Worm (Caenorhabditis elegans) whole organism, L4 larva: ENCODE measurements around the gene mrpl-55.

ENCODE experiments used
- D1046.2 ChIP-seq: fragments of 200-800 bp; sonication (Bioruptor generic); IDR thresholded peaks from 2 replicates; pipeline ENCODE4 v1.3.6; 2022; ENCODE audit warnings: missing genetic modification characterization, missing compliant biosample characterization
- F10B5.3 ChIP-seq: sonication (generic microtip); optimal IDR thresholded peaks from 2 replicates; lab custom pipeline; 2016; ENCODE audit warnings: mild to moderate bottlenecking, missing genetic modification characterization, missing compliant biosample characterization
- F44E2.7 ChIP-seq: fragments of 200-800 bp; sonication (Bioruptor generic); IDR thresholded peaks from 2 replicates; pipeline ENCODE4 v2.1.2; 2022; ENCODE audit warnings: missing genetic modification characterization, missing compliant biosample characterization
- Y105C5A.15 ChIP-seq: fragments of 200-800 bp; sonication (Bioruptor generic); IDR thresholded peaks from 2 replicates; pipeline ENCODE4 v1.3.6; 2022; ENCODE audit warnings: missing genetic modification characterization, missing compliant biosample characterization
- Y48G9A.11 ChIP-seq: fragments of 200-800 bp; sonication (Bioruptor generic); IDR thresholded peaks from 2 replicates; pipeline ENCODE4 v1.3.6; 2022; ENCODE audit warnings: missing genetic modification reagents, missing genetic modification characterization, missing compliant biosample characterization
- Y5F2A.4 ChIP-seq: fragments of 200-800 bp; sonication (Bioruptor generic); optimal IDR thresholded peaks from 2 replicates; lab custom pipeline; 2018; ENCODE audit warnings: mild to moderate bottlenecking, missing genetic modification characterization, missing compliant biosample characterization
- Y75B8A.6 ChIP-seq: fragments of 200-800 bp; sonication (Bioruptor generic); IDR thresholded peaks from 2 replicates; pipeline ENCODE4 v1.3.6; 2022; ENCODE audit warnings: missing genetic modification reagents, missing genetic modification characterization, missing compliant biosample characterization
- aly-2 ChIP-seq: sonication (generic microtip); optimal IDR thresholded peaks from 2 replicates; lab custom pipeline; 2018; ENCODE audit warnings: missing biosample characterization, missing genetic modification characterization
- arid-1 ChIP-seq: fragments of 200-800 bp; sonication (Bioruptor generic); conservative IDR thresholded peaks from 2 replicates; pipeline ENCODE4 v1.3.6; 2022; ENCODE audit warnings: missing genetic modification reagents, missing genetic modification characterization, missing compliant biosample characterization
- attf-4 ChIP-seq: sonication (generic microtip); optimal IDR thresholded peaks from 3 replicates; lab custom pipeline; 2017; ENCODE audit warnings: missing biosample characterization, missing genetic modification characterization
- ceh-28 ChIP-seq: fragments of 150-350 bp; optimal IDR thresholded peaks from 2 replicates; lab custom pipeline; 2014; ENCODE audit warnings: missing biosample characterization, missing genetic modification reagents, missing genetic modification characterization
- ceh-32 ChIP-seq: sonication (generic microtip); optimal IDR thresholded peaks from 2 replicates; lab custom pipeline; 2016; ENCODE audit warnings: mild to moderate bottlenecking, missing genetic modification characterization, missing compliant biosample characterization; ENCODE audit not compliant: poor library complexity
- daf-19 ChIP-seq: fragments of 200-800 bp; sonication (Bioruptor generic); conservative IDR thresholded peaks from 2 replicates; pipeline ENCODE4 v1.3.6; 2022; ENCODE audit warnings: missing genetic modification characterization, missing compliant biosample characterization
- dmd-6 ChIP-seq: fragments of 200-800 bp; sonication (Bioruptor generic); IDR thresholded peaks from 2 replicates; pipeline ENCODE4 v1.3.6; 2022; ENCODE audit warnings: missing genetic modification reagents, missing genetic modification characterization, missing compliant biosample characterization
- dmd-8 ChIP-seq: fragments of 200-800 bp; sonication (Bioruptor generic); IDR thresholded peaks from 2 replicates; pipeline ENCODE4 v1.3.6; 2022; ENCODE audit warnings: missing genetic modification characterization, missing compliant biosample characterization
- dmd-9 ChIP-seq: fragments of 200-800 bp; sonication (Bioruptor generic); IDR thresholded peaks from 2 replicates; pipeline ENCODE4 v1.3.6; 2022; ENCODE audit warnings: missing genetic modification reagents, missing genetic modification characterization, missing compliant biosample characterization
- dpl-1 ChIP-seq: fragments of 150-350 bp; optimal IDR thresholded peaks from 2 replicates; lab custom pipeline; 2014; ENCODE audit warnings: missing biosample characterization, missing genetic modification reagents, missing genetic modification characterization
- duxl-1 ChIP-seq: sonication (generic microtip); optimal IDR thresholded peaks from 2 replicates; lab custom pipeline; 2016; ENCODE audit warnings: mild to moderate bottlenecking, missing genetic modification characterization, moderate library complexity, missing compliant biosample characterization; ENCODE audit not compliant: poor library complexity
- egl-27 ChIP-seq: sonication (generic microtip); optimal IDR thresholded peaks from 3 replicates; lab custom pipeline; 2017; ENCODE audit warnings: missing biosample characterization, missing genetic modification reagents, missing genetic modification characterization
- fkh-10 ChIP-seq: fragments of 150-350 bp; optimal IDR thresholded peaks from 2 replicates; lab custom pipeline; 2014; ENCODE audit warnings: missing biosample characterization, missing genetic modification reagents, missing genetic modification characterization
- fos-1 ChIP-seq: fragments of 150-350 bp; optimal IDR thresholded peaks from 2 replicates; lab custom pipeline; 2014; ENCODE audit warnings: missing biosample characterization, missing genetic modification characterization
- gei-8 ChIP-seq: fragments of 200-800 bp; sonication (Bioruptor generic); optimal IDR thresholded peaks from 2 replicates; lab custom pipeline; 2018; ENCODE audit warnings: mild to moderate bottlenecking, missing genetic modification characterization, missing compliant biosample characterization
- hif-1 ChIP-seq, 2 experiments: sonication (generic microtip); optimal IDR thresholded peaks; 2 replicates each; lab custom pipeline; 2016 to 2017; ENCODE audit warnings: missing compliant biosample characterization in 2 of 2, missing genetic modification characterization in 2 of 2, missing genetic modification reagents in 2 of 2, missing genotype in 2 of 2, mild to moderate bottlenecking in 1 of 2
- hlh-11 ChIP-seq: fragments of 200-800 bp; sonication (Bioruptor generic); optimal IDR thresholded peaks from 2 replicates; lab custom pipeline; 2018; ENCODE audit warnings: mild to moderate bottlenecking, missing genetic modification characterization, missing compliant biosample characterization
- hmg-1.1 ChIP-seq: fragments of 200-800 bp; sonication (Bioruptor generic); IDR thresholded peaks from 2 replicates; pipeline ENCODE4 v1.3.6; 2022; ENCODE audit warnings: missing genetic modification reagents, missing genetic modification characterization, missing compliant biosample characterization
- lim-7 ChIP-seq: fragments of 200-800 bp; sonication (Bioruptor generic); IDR thresholded peaks from 2 replicates; pipeline ENCODE4 v1.3.6; 2022; ENCODE audit warnings: missing genetic modification characterization, missing compliant biosample characterization
- lin-1 ChIP-seq: fragments of 200-800 bp; sonication (Bioruptor generic); IDR thresholded peaks from 2 replicates; pipeline ENCODE4 v1.3.6; 2022; ENCODE audit warnings: missing genetic modification reagents, missing genetic modification characterization, missing compliant biosample characterization
- lin-29 ChIP-seq: fragments of 200-800 bp; sonication (Bioruptor generic); IDR thresholded peaks from 2 replicates; pipeline ENCODE4 v1.3.6; 2022; ENCODE audit warnings: missing genetic modification reagents, missing genetic modification characterization, missing compliant biosample characterization
- lin-39 ChIP-seq: fragments of 150-350 bp; optimal IDR thresholded peaks from 2 replicates; lab custom pipeline; 2014; ENCODE audit warnings: missing biosample characterization, missing genetic modification reagents, missing genetic modification characterization
- lir-3 ChIP-seq: sonication (generic microtip); optimal IDR thresholded peaks from 2 replicates; lab custom pipeline; 2016; ENCODE audit warnings: mild to moderate bottlenecking, missing genetic modification characterization, missing compliant biosample characterization
- lsy-2 ChIP-seq, 2 experiments: fragments of 150-350 bp in 1 of 2; sonication (generic microtip) in 1 of 2; optimal IDR thresholded peaks; 2 replicates each; lab custom pipeline; 2014 to 2017; ENCODE audit warnings: missing biosample characterization in 2 of 2, missing genetic modification characterization in 2 of 2
- madf-5 ChIP-seq, 2 experiments: fragments of 200-800 bp; sonication (Bioruptor generic); IDR thresholded peaks; 2 replicates each; pipeline ENCODE4 v1.3.6; 2022; ENCODE audit warnings: missing compliant biosample characterization in 2 of 2, missing genetic modification characterization in 2 of 2
- madf-9 ChIP-seq: fragments of 200-800 bp; sonication (Bioruptor generic); conservative IDR thresholded peaks from 2 replicates; pipeline ENCODE4 v1.3.6; 2022; ENCODE audit warnings: missing genetic modification reagents, missing genetic modification characterization, missing compliant biosample characterization
- mes-2 ChIP-seq: sonication (generic microtip); optimal IDR thresholded peaks from 2 replicates; lab custom pipeline; 2016; ENCODE audit warnings: missing genotype, mild to moderate bottlenecking, missing genetic modification characterization, missing compliant biosample characterization; ENCODE audit not compliant: poor library complexity, severe bottlenecking
- mxl-2 ChIP-seq: fragments of 200-800 bp; sonication (Bioruptor generic); conservative IDR thresholded peaks from 2 replicates; pipeline ENCODE4 v1.3.6; 2022; ENCODE audit warnings: missing genetic modification reagents, missing genetic modification characterization, missing compliant biosample characterization
- nhr-102 ChIP-seq: sonication (generic microtip); optimal IDR thresholded peaks from 2 replicates; lab custom pipeline; 2016; ENCODE audit warnings: mild to moderate bottlenecking, missing genetic modification characterization, moderate library complexity, missing compliant biosample characterization
- nhr-11 ChIP-seq: fragments of 150-350 bp; optimal IDR thresholded peaks from 2 replicates; lab custom pipeline; 2014; ENCODE audit warnings: missing biosample characterization, missing genetic modification characterization
- nhr-237 ChIP-seq: sonication (generic microtip); optimal IDR thresholded peaks from 2 replicates; lab custom pipeline; 2017; ENCODE audit warnings: missing biosample characterization, missing genetic modification characterization
- nhr-28 ChIP-seq: fragments of 150-350 bp; optimal IDR thresholded peaks from 2 replicates; lab custom pipeline; 2014; ENCODE audit warnings: missing biosample characterization, missing genetic modification characterization
- nhr-77 ChIP-seq: fragments of 150-350 bp; optimal IDR thresholded peaks from 2 replicates; lab custom pipeline; 2014; ENCODE audit warnings: missing biosample characterization, missing genetic modification characterization
- rbr-2 ChIP-seq: sonication (generic microtip); optimal IDR thresholded peaks from 2 replicates; lab custom pipeline; 2016; ENCODE audit warnings: missing genotype, missing genetic modification characterization, missing compliant biosample characterization
- sdz-12 ChIP-seq: fragments of 200-800 bp; sonication (Bioruptor generic); optimal IDR thresholded peaks from 2 replicates; lab custom pipeline; 2018; ENCODE audit warnings: mild to moderate bottlenecking, missing genetic modification characterization, missing compliant biosample characterization
- skn-1 ChIP-seq: fragments of 150-350 bp; optimal IDR thresholded peaks from 2 replicates; lab custom pipeline; 2014; ENCODE audit warnings: missing biosample characterization, missing genetic modification characterization
- snpc-1.2 ChIP-seq: fragments of 200-800 bp; sonication (Bioruptor generic); IDR thresholded peaks from 2 replicates; pipeline ENCODE4 v1.3.6; 2022; ENCODE audit warnings: missing genetic modification reagents, missing genetic modification characterization, missing compliant biosample characterization
- snpc-4 ChIP-seq: fragments of 150-350 bp; optimal IDR thresholded peaks from 2 replicates; lab custom pipeline; 2014; ENCODE audit warnings: missing biosample characterization, missing genetic modification characterization
- unc-39 ChIP-seq: sonication (generic microtip); optimal IDR thresholded peaks from 2 replicates; lab custom pipeline; 2017; ENCODE audit warnings: missing biosample characterization, missing genetic modification characterization
- zag-1 ChIP-seq: fragments of 150-350 bp; optimal IDR thresholded peaks from 2 replicates; lab custom pipeline; 2014; ENCODE audit warnings: missing biosample characterization, missing genetic modification characterization
- zfp-2 ChIP-seq: sonication (generic microtip); optimal IDR thresholded peaks from 2 replicates; lab custom pipeline; 2016; ENCODE audit warnings: mild to moderate bottlenecking, missing genetic modification characterization, missing compliant biosample characterization
- zfp-3 ChIP-seq: fragments of 200-800 bp; sonication (Bioruptor generic); conservative IDR thresholded peaks from 2 replicates; pipeline ENCODE4 v1.3.6; 2022; ENCODE audit warnings: missing genetic modification reagents, missing genetic modification characterization, missing compliant biosample characterization
- zip-11 ChIP-seq: fragments of 200-800 bp; sonication (Bioruptor generic); IDR thresholded peaks from 2 replicates; pipeline ENCODE4 v1.3.6; 2022; ENCODE audit warnings: missing genetic modification characterization, missing compliant biosample characterization
- ztf-11 ChIP-seq: fragments of 150-350 bp; optimal IDR thresholded peaks from 2 replicates; lab custom pipeline; 2014; ENCODE audit warnings: missing biosample characterization, missing genetic modification characterization
- ztf-7 ChIP-seq: fragments of 150-350 bp; optimal IDR thresholded peaks from 2 replicates; lab custom pipeline; 2014; ENCODE audit warnings: missing biosample characterization, missing genetic modification characterization

Gene mrpl-55

ce11 chrIV:410420-410891, 33.3 kb upstream of the mrpl-55 start, which contains the start of gene T07A9.12 (continued):
- TF ChIP-seq daf-19 (GFP tag; lab: Robert Waterston, UW) = no peak
- peak; percentile 55 for TF ChIP-seq duxl-1 (tag; lab: Kevin White, UChicago)
- no peak for TF ChIP-seq dmd-8 (GFP tag; lab: Robert Waterston, UW)
- no peak for TF ChIP-seq ztf-11 (tag; lab: Kevin White, UChicago)
- TF ChIP-seq skn-1 (tag; lab: Kevin White, UChicago) = no peak
- no peak for TF ChIP-seq fos-1 (tag; lab: Kevin White, UChicago)
- TF ChIP-seq lir-3 (tag; lab: Kevin White, UChicago) = no peak
- TF ChIP-seq egl-27 (tag; lab: Kevin White, UChicago) = no peak
- no peak for TF ChIP-seq attf-4
- no peak for TF ChIP-seq Y48G9A.11 (GFP tag; lab: Robert Waterston, UW)
- no peak for TF ChIP-seq lim-7 (GFP tag; lab: Robert Waterston, UW)
- TF ChIP-seq aly-2 (tag; lab: Kevin White, UChicago) = no peak
- TF ChIP-seq Y5F2A.4 (GFP tag; lab: Kevin White, UChicago) = no peak
- TF ChIP-seq Y75B8A.6 (GFP tag; lab: Robert Waterston, UW) = no peak
- no peak for TF ChIP-seq D1046.2 (GFP tag; lab: Robert Waterston, UW)
- peak; percentile 28 for TF ChIP-seq nhr-77 (tag; lab: Kevin White, UChicago)
- TF ChIP-seq ceh-32 (tag; lab: Kevin White, UChicago) = no peak
- no peak for TF ChIP-seq snpc-1.2 (GFP tag; lab: Robert Waterston, UW)
- peak; percentile 63 for TF ChIP-seq ztf-7 (tag; lab: Kevin White, UChicago)
- no peak for TF ChIP-seq lin-39 (tag; lab: Kevin White, UChicago)
- TF ChIP-seq ceh-28 (tag; lab: Kevin White, UChicago) = no peak
- no peak for TF ChIP-seq unc-39 (tag; lab: Kevin White, UChicago)
- peak; percentile 4 for TF ChIP-seq nhr-102 (tag; lab: Kevin White, UChicago)
- TF ChIP-seq mes-2 (tag; lab: Kevin White, UChicago) = peak; percentile 87
- TF ChIP-seq dpl-1 (GFP tag; lab: Kevin White, UChicago) = peak; percentile 68
- TF ChIP-seq dmd-6 (GFP tag; lab: Robert Waterston, UW) = peak; percentile 59
- no peak for TF ChIP-seq zfp-3 (GFP tag; lab: Robert Waterston, UW)
- no peak for TF ChIP-seq mxl-2 (GFP tag; lab: Robert Waterston, UW)
- no peak for TF ChIP-seq nhr-237 (tag; lab: Kevin White, UChicago)
- no peak for TF ChIP-seq Y105C5A.15 (GFP tag; lab: Robert Waterston, UW)
- no peak for TF ChIP-seq F10B5.3 (tag; lab: Kevin White, UChicago)
- no peak for TF ChIP-seq snpc-4 (tag; lab: Kevin White, UChicago)
- no peak for TF ChIP-seq zag-1 (tag; lab: Kevin White, UChicago)
- no peak for TF ChIP-seq madf-9
- peak; percentile 37 to 79 for TF ChIP-seq lsy-2 (tag; optimal IDR thresholded peaks at IDR 0.05; lab: Kevin White, UChicago)
- 0 out of 2 replicates have a peak, but pooled peaks have one; percentile 11 for TF ChIP-seq lin-1 (GFP tag; lab: Robert Waterston, UW)
- TF ChIP-seq zfp-2 (tag; lab: Kevin White, UChicago) = no peak
- TF ChIP-seq zip-11 (GFP tag; lab: Robert Waterston, UW) = no peak
- peak; percentile 79 for TF ChIP-seq nhr-28 (tag; lab: Kevin White, UChicago)
- TF ChIP-seq hmg-1.1 (GFP tag; lab: Robert Waterston, UW) = peak; percentile 85
- no peak for TF ChIP-seq lin-29 (GFP tag; lab: Robert Waterston, UW)
- peak; percentile 80 for TF ChIP-seq hlh-11 (tag; lab: Kevin White, UChicago)
- no peak for TF ChIP-seq sdz-12 (GFP tag; lab: Kevin White, UChicago)
- peak in 1 of 2 experiments; percentile 78 for TF ChIP-seq hif-1 (tag; optimal IDR thresholded peaks at IDR 0.05; lab: Kevin White, UChicago)
- no peak for TF ChIP-seq F44E2.7 (GFP tag; lab: Robert Waterston, UW)
- peak; percentile 73 for TF ChIP-seq nhr-11 (tag; lab: Kevin White, UChicago)
- no peak for TF ChIP-seq gei-8
- TF ChIP-seq madf-5 (GFP tag; IDR thresholded peaks at IDR 0.05; lab: Robert Waterston, UW) = no peak
- TF ChIP-seq dmd-9 (GFP tag; lab: Robert Waterston, UW) = no peak
- peak; percentile 67 for TF ChIP-seq rbr-2 (tag; lab: Kevin White, UChicago)
- no peak for TF ChIP-seq arid-1
- TF ChIP-seq fkh-10 (GFP tag; lab: Kevin White, UChicago) = peak; percentile 58
